Worm (Caenorhabditis elegans) whole organism, early embryonic: Measurements from ENCODE around the gene F59B8.1.

Source experiments
- B0310.2 ChIP-seq: sonication (generic microtip); optimal IDR thresholded peaks from 2 replicates; lab custom pipeline; 2016; ENCODE audit warnings: mild to moderate bottlenecking, missing genetic modification characterization, missing compliant biosample characterization
- F13C5.2 ChIP-seq: sonication (generic microtip); optimal IDR thresholded peaks from 2 replicates; lab custom pipeline; 2017; ENCODE audit warnings: mild to moderate bottlenecking, missing genetic modification characterization, inconsistent platforms, missing compliant biosample characterization
- aly-1 ChIP-seq: sonication (generic microtip); optimal IDR thresholded peaks from 2 replicates; lab custom pipeline; 2016; ENCODE audit warnings: missing genetic modification characterization, missing compliant biosample characterization
- ama-1 ChIP-seq: fragments of 150-350 bp; optimal IDR thresholded peaks from 2 replicates; lab custom pipeline; 2014
- ceh-13 ChIP-seq: fragments of 200-800 bp; sonication (Bioruptor generic); optimal IDR thresholded peaks from 2 replicates; lab custom pipeline; 2018; ENCODE audit warnings: mild to moderate bottlenecking, missing genetic modification characterization, missing compliant biosample characterization
- ceh-36 ChIP-seq: sonication (generic microtip); optimal IDR thresholded peaks from 2 replicates; lab custom pipeline; 2016; ENCODE audit warnings: missing genetic modification characterization, inconsistent platforms, missing compliant biosample characterization
- ets-7 ChIP-seq: sonication (generic microtip); optimal IDR thresholded peaks from 2 replicates; lab custom pipeline; 2016; ENCODE audit warnings: missing genotype, missing genetic modification characterization, missing compliant biosample characterization
- flt-1 ChIP-seq: fragments of 200-800 bp; sonication (Bioruptor generic); IDR thresholded peaks from 2 replicates; pipeline ENCODE4 v1.3.6; 2022; ENCODE audit warnings: missing genetic modification characterization, missing compliant biosample characterization
- hmbx-1 ChIP-seq: sonication (generic microtip); optimal IDR thresholded peaks from 2 replicates; lab custom pipeline; 2016; ENCODE audit warnings: mild to moderate bottlenecking, missing genetic modification characterization, missing compliant biosample characterization
- hmg-4 ChIP-seq: fragments of 200-800 bp; sonication (Bioruptor generic); optimal IDR thresholded peaks from 2 replicates; lab custom pipeline; 2018; ENCODE audit warnings: mild to moderate bottlenecking, missing genetic modification characterization, missing compliant biosample characterization
- hnd-1 ChIP-seq: sonication (generic microtip); optimal IDR thresholded peaks from 2 replicates; lab custom pipeline; 2016; ENCODE audit warnings: missing genetic modification characterization, missing compliant biosample characterization
- pes-1 ChIP-seq: fragments of 200-800 bp; sonication (Bioruptor generic); IDR thresholded peaks from 2 replicates; pipeline ENCODE4 v1.3.6; 2022; ENCODE audit warnings: missing genetic modification reagents, missing genetic modification characterization, missing compliant biosample characterization
- scrt-1 ChIP-seq: fragments of 200-800 bp; sonication (Bioruptor generic); IDR thresholded peaks from 2 replicates; pipeline ENCODE4 v1.3.6; 2022; ENCODE audit warnings: missing genetic modification characterization, missing compliant biosample characterization
- sea-1 ChIP-seq: fragments of 200-800 bp; sonication (Bioruptor generic); conservative IDR thresholded peaks from 2 replicates; pipeline ENCODE4 v1.3.6; 2022; ENCODE audit warnings: missing genetic modification characterization, missing compliant biosample characterization
- tbx-11 ChIP-seq: fragments of 200-800 bp; sonication (Bioruptor generic); IDR thresholded peaks from 2 replicates; pipeline ENCODE4 v1.3.6; 2022; ENCODE audit warnings: missing genetic modification characterization, missing compliant biosample characterization
- tbx-37 ChIP-seq: fragments of 200-800 bp; sonication (Bioruptor generic); conservative IDR thresholded peaks from 2 replicates; pipeline ENCODE4 v1.3.6; 2022; ENCODE audit warnings: missing genetic modification reagents, missing genetic modification characterization, missing compliant biosample characterization
- tra-4 ChIP-seq: sonication (generic microtip); optimal IDR thresholded peaks from 2 replicates; lab custom pipeline; 2017; ENCODE audit warnings: missing genetic modification characterization, missing compliant biosample characterization

Gene F59B8.1

DNA sequence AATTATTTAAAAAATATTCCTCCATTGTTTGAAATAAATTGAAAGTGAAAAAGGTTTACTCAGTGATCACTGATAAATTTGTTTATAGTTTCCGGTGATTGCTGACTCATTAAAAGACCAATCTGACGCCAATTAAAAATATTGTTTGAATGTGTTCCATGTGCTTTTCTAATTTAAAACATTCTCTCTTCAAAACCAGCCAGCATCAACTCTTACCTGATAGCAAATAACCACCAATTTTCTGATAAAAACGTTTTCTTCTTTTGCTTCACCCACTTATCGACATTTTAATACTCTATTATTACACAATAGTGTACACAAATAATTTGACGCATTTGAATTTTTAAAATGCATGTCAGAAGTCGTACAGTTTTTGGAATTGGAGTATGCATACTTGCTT lies 26.3 kb upstream of the F59B8.1 start, which contains the start of gene F56D5.6:
F56D5.6 (plus strand) TSS at position 208 of the 400 bp plus-strand sequence.
- TF ChIP-seq ceh-13 (GFP tag; lab: Kevin White, UChicago) (no peak), tbx-11 (GFP tag; lab: Robert Waterston, UW) (no peak), aly-1 (tag; lab: Kevin White, UChicago) (no peak), tbx-37 (GFP tag; lab: Robert Waterston, UW) (no peak), scrt-1 (GFP tag; lab: Robert Waterston, UW) (no peak)

DNA sequence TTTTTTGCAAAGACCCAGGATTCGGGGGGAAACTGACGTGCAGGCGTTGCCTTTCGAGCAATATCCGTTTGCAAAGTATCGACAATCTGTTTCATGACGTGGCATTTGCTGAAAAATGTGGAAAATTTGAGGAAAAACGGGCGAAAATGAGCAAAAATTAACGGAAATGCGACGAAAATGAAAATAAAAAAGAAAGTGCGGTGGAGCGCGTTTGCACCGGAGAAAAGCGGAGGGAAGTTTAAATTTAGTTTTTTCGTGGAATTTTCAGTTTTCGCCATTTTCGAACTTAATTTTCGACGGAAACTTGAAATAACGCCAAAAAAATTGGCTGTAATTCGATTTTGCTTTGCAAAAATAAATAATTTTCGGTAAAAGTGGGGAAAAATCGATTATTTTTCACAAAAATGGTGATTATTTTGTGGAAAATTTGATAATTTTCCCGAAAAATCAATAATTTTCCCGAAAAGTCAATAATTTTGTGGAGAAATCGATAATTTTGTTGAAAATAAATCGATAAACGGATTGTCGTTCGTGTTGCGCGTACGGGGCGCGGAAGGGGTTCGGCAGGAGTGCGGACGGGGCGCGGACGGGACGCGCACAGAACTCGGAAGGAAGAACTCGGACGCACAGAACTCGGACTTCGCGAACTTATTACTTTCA lies 24.2 kb upstream of the F59B8.1 start:
- TF ChIP-seq tbx-11 (GFP tag; lab: Robert Waterston, UW) (no peak), F13C5.2 (no peak), hnd-1 (tag; lab: Kevin White, UChicago) (no peak), hmg-4 (GFP tag; lab: Kevin White, UChicago) (no peak), ceh-36 (tag; lab: Kevin White, UChicago) (no peak)

DNA sequence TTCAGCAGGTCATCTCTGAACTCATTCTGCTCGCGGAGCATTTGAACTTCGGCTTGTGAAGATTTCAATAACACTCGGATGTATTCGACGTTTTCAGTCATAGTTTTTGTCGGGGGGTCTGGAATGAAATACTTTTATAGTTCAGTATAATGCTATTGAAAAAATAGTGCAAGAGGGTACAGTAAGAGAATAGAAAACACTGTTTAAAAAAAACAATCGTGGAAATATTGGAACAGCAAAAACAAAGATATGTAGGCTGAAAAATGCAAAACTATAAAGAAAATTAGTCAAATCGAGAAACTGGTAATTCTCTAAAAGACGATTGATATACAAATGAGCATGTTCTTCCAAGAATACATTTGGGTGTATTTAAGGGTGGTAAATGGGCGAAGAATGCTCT lies 20.1 kb upstream of the F59B8.1 start, which contains the start of gene F56D5.5:
F56D5.5 (minus strand) TSS at position 101 of the 400 bp plus-strand sequence.
- TF ChIP-seq F13C5.2 = no peak
- no peak for TF ChIP-seq tra-4 (tag; lab: Kevin White, UChicago)
- no peak for TF ChIP-seq hnd-1 (tag; lab: Kevin White, UChicago)
- no peak for TF ChIP-seq ceh-13 (GFP tag; lab: Kevin White, UChicago)
- no peak for TF ChIP-seq scrt-1 (GFP tag; lab: Robert Waterston, UW)
- no peak for TF ChIP-seq tbx-37 (GFP tag; lab: Robert Waterston, UW)
- no peak for TF ChIP-seq hmg-4 (GFP tag; lab: Kevin White, UChicago)
- no peak for TF ChIP-seq sea-1 (GFP tag; lab: Robert Waterston, UW)
- no peak for TF ChIP-seq pes-1
- no peak for TF ChIP-seq aly-1 (tag; lab: Kevin White, UChicago)
- no peak for TF ChIP-seq tbx-11 (GFP tag; lab: Robert Waterston, UW)
- no peak for TF ChIP-seq ets-7 (tag; lab: Kevin White, UChicago)
- no peak for TF ChIP-seq ama-1
- TF ChIP-seq ceh-36 (tag; lab: Kevin White, UChicago) = no peak

DNA sequence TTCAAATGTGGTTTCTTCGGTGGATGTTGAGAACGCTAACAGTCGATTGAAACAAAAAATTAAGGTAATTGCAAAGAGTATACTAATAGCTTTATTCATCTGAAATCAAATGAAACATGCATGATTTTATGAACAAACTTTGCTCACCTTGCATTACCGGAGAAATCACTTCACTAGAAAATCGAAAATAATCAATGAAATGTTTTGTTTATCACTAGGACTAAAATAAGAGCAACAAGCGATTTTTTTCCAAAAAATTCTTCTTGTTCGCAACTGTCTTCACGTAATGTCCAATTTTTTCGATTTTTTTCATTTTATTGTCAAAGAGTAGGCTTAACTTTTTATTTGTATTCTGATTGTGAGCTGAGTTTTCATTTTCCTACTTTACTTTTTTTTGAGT lies 5.7 kb upstream of the F59B8.1 start, which contains the start of gene F56D5.9:
F56D5.9 (minus strand) TSS at position 101 of the 400 bp plus-strand sequence.
- TF ChIP-seq hnd-1 (tag; lab: Kevin White, UChicago) = no peak
- no peak for TF ChIP-seq ets-7 (tag; lab: Kevin White, UChicago)
- no peak for TF ChIP-seq tra-4 (tag; lab: Kevin White, UChicago)
- TF ChIP-seq hmbx-1 (tag; lab: Kevin White, UChicago) = no peak
- TF ChIP-seq sea-1 (GFP tag; lab: Robert Waterston, UW) = no peak
- no peak for TF ChIP-seq B0310.2 (tag; lab: Kevin White, UChicago)
- no peak for TF ChIP-seq flt-1 (GFP tag; lab: Robert Waterston, UW)
- no peak for TF ChIP-seq tbx-37 (GFP tag; lab: Robert Waterston, UW)
- TF ChIP-seq ceh-36 (tag; lab: Kevin White, UChicago) = no peak
- TF ChIP-seq ama-1 = no peak
- TF ChIP-seq F13C5.2 = no peak
- no peak for TF ChIP-seq tbx-11 (GFP tag; lab: Robert Waterston, UW)
- TF ChIP-seq aly-1 (tag; lab: Kevin White, UChicago) = no peak
- no peak for TF ChIP-seq hmg-4 (GFP tag; lab: Kevin White, UChicago)
- TF ChIP-seq ceh-13 (GFP tag; lab: Kevin White, UChicago) = no peak
- TF ChIP-seq scrt-1 (GFP tag; lab: Robert Waterston, UW) = no peak
- no peak for TF ChIP-seq pes-1

DNA sequence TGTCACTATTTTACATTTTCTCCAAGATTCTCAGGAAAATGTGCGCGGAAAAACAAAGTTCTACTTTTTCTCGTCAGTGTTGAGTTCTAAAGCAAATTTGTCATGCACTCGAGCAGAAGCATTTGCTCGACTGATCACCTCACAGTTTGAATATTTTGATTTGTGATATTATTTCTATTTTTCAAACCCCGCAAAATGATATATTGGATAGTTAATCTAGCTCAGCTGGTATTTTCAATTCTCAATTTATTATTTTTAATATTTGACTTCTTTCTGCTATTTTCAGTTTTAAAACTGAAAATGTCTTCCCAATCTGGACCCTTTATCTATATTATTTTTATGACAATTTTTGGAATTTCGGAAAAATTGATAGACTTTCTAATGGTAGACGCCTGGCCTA lies 5.0 kb upstream of the F59B8.1 start, which contains the start of gene srxa-2:
srxa-2 (plus strand) TSS at position 301 of the 400 bp plus-strand sequence.
- TF ChIP-seq tra-4 (tag; lab: Kevin White, UChicago) = no peak
- TF ChIP-seq B0310.2 (tag; lab: Kevin White, UChicago) = no peak
- no peak for TF ChIP-seq F13C5.2
- no peak for TF ChIP-seq ets-7 (tag; lab: Kevin White, UChicago)
- no peak for TF ChIP-seq tbx-11 (GFP tag; lab: Robert Waterston, UW)
- TF ChIP-seq aly-1 (tag; lab: Kevin White, UChicago) = no peak
- no peak for TF ChIP-seq ama-1
- TF ChIP-seq hmbx-1 (tag; lab: Kevin White, UChicago) = no peak
- no peak for TF ChIP-seq scrt-1 (GFP tag; lab: Robert Waterston, UW)
- no peak for TF ChIP-seq hnd-1 (tag; lab: Kevin White, UChicago)
- TF ChIP-seq ceh-36 (tag; lab: Kevin White, UChicago) = no peak
- TF ChIP-seq sea-1 (GFP tag; lab: Robert Waterston, UW) = no peak
- TF ChIP-seq hmg-4 (GFP tag; lab: Kevin White, UChicago) = no peak
- TF ChIP-seq tbx-37 (GFP tag; lab: Robert Waterston, UW) = no peak
- no peak for TF ChIP-seq ceh-13 (GFP tag; lab: Kevin White, UChicago)
- no peak for TF ChIP-seq flt-1 (GFP tag; lab: Robert Waterston, UW)
- TF ChIP-seq pes-1 = no peak

DNA sequence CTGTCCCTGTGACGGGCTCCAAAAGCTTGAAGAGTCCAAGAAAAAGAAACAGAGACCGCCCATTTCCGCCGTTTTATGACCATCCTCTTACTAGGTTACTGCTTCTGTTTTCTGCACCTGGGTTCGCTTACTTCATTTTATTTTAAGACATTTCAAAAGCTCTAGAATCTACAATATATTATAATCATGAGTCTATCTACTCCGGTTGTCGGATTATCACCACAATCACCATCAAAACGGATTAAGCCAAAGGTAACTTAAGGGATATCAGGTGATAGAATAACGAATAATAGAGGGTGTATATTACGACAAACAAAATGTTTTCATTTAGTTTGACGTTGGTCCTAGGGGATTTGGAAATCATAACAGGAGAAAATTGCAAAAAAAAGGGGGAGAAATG lies 4.3 kb downstream of the F59B8.1 start:
- no peak for TF ChIP-seq sea-1 (GFP tag; lab: Robert Waterston, UW)
- TF ChIP-seq aly-1 (tag; lab: Kevin White, UChicago) = no peak
- TF ChIP-seq B0310.2 (tag; lab: Kevin White, UChicago) = no peak
- TF ChIP-seq ama-1 = no peak
- no peak for TF ChIP-seq ets-7 (tag; lab: Kevin White, UChicago)
- no peak for TF ChIP-seq tbx-37 (GFP tag; lab: Robert Waterston, UW)
- no peak for TF ChIP-seq hnd-1 (tag; lab: Kevin White, UChicago)
- no peak for TF ChIP-seq tra-4 (tag; lab: Kevin White, UChicago)
- TF ChIP-seq hmbx-1 (tag; lab: Kevin White, UChicago) = no peak
- no peak for TF ChIP-seq hmg-4 (GFP tag; lab: Kevin White, UChicago)
- no peak for TF ChIP-seq scrt-1 (GFP tag; lab: Robert Waterston, UW)
- no peak for TF ChIP-seq tbx-11 (GFP tag; lab: Robert Waterston, UW)
- no peak for TF ChIP-seq ceh-36 (tag; lab: Kevin White, UChicago)
